Fruit fly (Drosophila melanogaster) whole organism, embryonic: Measurements from ENCODE around the gene Neto.
A peak's percentile ranks its signal among the peaks of the same experiment; 100 is the strongest.

Source experiments
- C15 ChIP-seq: fragments of 200-800 bp; sonication (Bioruptor generic); IDR thresholded peaks from 3 replicates; pipeline ENCODE4 v1.3.6; 2022; ENCODE audit warnings: missing biosample characterization, missing genetic modification characterization
- CG10959 ChIP-seq: fragments of 200-800 bp; sonication (Bioruptor generic); IDR thresholded peaks from 2 replicates; pipeline ENCODE4 v1.3.6; 2022; ENCODE audit warnings: missing biosample characterization, missing genetic modification characterization
- CG11093 ChIP-seq: fragments of 200-800 bp; sonication (Bioruptor generic); IDR thresholded peaks from 3 replicates; pipeline ENCODE4 v1.3.6; 2022; ENCODE audit warnings: missing biosample characterization, missing genetic modification characterization
- CG11398 ChIP-seq: fragments of 200-800 bp; sonication (Bioruptor generic); optimal IDR thresholded peaks from 2 replicates; lab custom pipeline; 2016; ENCODE audit warnings: missing biosample characterization, missing genetic modification characterization
- CG12659 ChIP-seq: fragments of 200-800 bp; sonication (Bioruptor generic); optimal IDR thresholded peaks from 3 replicates; lab custom pipeline; 2017; ENCODE audit warnings: mild to moderate bottlenecking, missing biosample characterization, missing genetic modification reagents, missing genetic modification characterization
- CG14710 ChIP-seq: fragments of 200-800 bp; sonication (Bioruptor generic); optimal IDR thresholded peaks from 3 replicates; lab custom pipeline; 2019; ENCODE audit warnings: missing biosample characterization, mild to moderate bottlenecking, missing genetic modification characterization, moderate library complexity
- CG16863 ChIP-seq: fragments of 200-800 bp; sonication (Bioruptor generic); optimal IDR thresholded peaks from 3 replicates; lab custom pipeline; 2016; ENCODE audit warnings: missing biosample characterization, missing genetic modification characterization
- CG17612 ChIP-seq: fragments of 200-800 bp; sonication (Bioruptor generic); IDR thresholded peaks from 2 replicates; pipeline ENCODE4 v1.3.6; 2022; ENCODE audit warnings: missing biosample characterization, missing genetic modification characterization
- CG17802 ChIP-seq: fragments of 200-800 bp; sonication (Bioruptor generic); optimal IDR thresholded peaks from 2 replicates; lab custom pipeline; 2018; ENCODE audit warnings: missing biosample characterization, mild to moderate bottlenecking, missing genetic modification characterization, moderate library complexity
- CG18619 ChIP-seq: fragments of 200-800 bp; sonication (Bioruptor generic); optimal IDR thresholded peaks from 3 replicates; lab custom pipeline; 2017; ENCODE audit warnings: missing biosample characterization, mild to moderate bottlenecking, missing genetic modification characterization
- CG2116 ChIP-seq: fragments of 200-800 bp; sonication (Bioruptor generic); optimal IDR thresholded peaks from 3 replicates; lab custom pipeline; 2018; ENCODE audit warnings: missing biosample characterization, mild to moderate bottlenecking, missing genetic modification characterization
- CG3163 ChIP-seq: fragments of 200-800 bp; sonication (Bioruptor generic); optimal IDR thresholded peaks from 3 replicates; lab custom pipeline; 2016; ENCODE audit warnings: missing biosample characterization, missing genetic modification characterization
- CG32772 ChIP-seq: fragments of 200-800 bp; sonication (Bioruptor generic); IDR thresholded peaks from 2 replicates; pipeline ENCODE4 v1.3.6; 2022; ENCODE audit warnings: missing biosample characterization, missing genetic modification characterization
- CG3726 ChIP-seq: fragments of 200-800 bp; sonication (Bioruptor generic); IDR thresholded peaks from 3 replicates; pipeline ENCODE4, ENCODE4 v1.3.6; 2022; ENCODE audit warnings: missing biosample characterization, missing genetic modification characterization
- CG4404 ChIP-seq: fragments of 200-800 bp; sonication (Bioruptor generic); IDR thresholded peaks from 2 replicates; pipeline ENCODE4 v1.3.6; 2022; ENCODE audit warnings: missing biosample characterization, missing genetic modification characterization
- CG4854 ChIP-seq: fragments of 200-800 bp; sonication (Bioruptor generic); optimal IDR thresholded peaks from 2 replicates; lab custom pipeline; 2016; ENCODE audit warnings: missing biosample characterization, missing genetic modification characterization, inconsistent platforms
- CG5953 ChIP-seq: fragments of 200-800 bp; sonication (Bioruptor generic); IDR thresholded peaks from 2 replicates; pipeline ENCODE4 v1.3.6; 2022; ENCODE audit warnings: missing biosample characterization, missing genetic modification characterization
- CG6854 ChIP-seq: fragments of 200-800 bp; sonication (Bioruptor generic); optimal IDR thresholded peaks from 3 replicates; lab custom pipeline; 2017; ENCODE audit warnings: missing biosample characterization, mild to moderate bottlenecking, missing genetic modification characterization
- CG9437 ChIP-seq: fragments of 200-800 bp; sonication (Bioruptor generic); optimal IDR thresholded peaks from 2 replicates; lab custom pipeline; 2018; ENCODE audit warnings: missing biosample characterization, mild to moderate bottlenecking, missing genetic modification characterization
- CG9797 ChIP-seq: fragments of 200-800 bp; sonication (Bioruptor generic); optimal IDR thresholded peaks from 3 replicates; lab custom pipeline; 2018; ENCODE audit warnings: missing biosample characterization, mild to moderate bottlenecking, missing genetic modification characterization
- CG9817 ChIP-seq: fragments of 200-800 bp; sonication (Bioruptor generic); optimal IDR thresholded peaks from 2 replicates; lab custom pipeline; 2018; ENCODE audit warnings: missing biosample characterization, mild to moderate bottlenecking, missing genetic modification characterization, moderate library complexity
- Dp ChIP-seq: fragments of 200-800 bp; sonication (Bioruptor generic); optimal IDR thresholded peaks from 2 replicates; lab custom pipeline; 2018; ENCODE audit warnings: missing biosample characterization, mild to moderate bottlenecking, missing genetic modification characterization, moderate library complexity
- Dref ChIP-seq: fragments of 200-800 bp; sonication (Bioruptor generic); IDR thresholded peaks from 2 replicates; pipeline ENCODE4 v1.3.6; 2022; ENCODE audit warnings: missing biosample characterization, missing genetic modification characterization
- Eip74EF ChIP-seq, 2 experiments: fragments of 200-800 bp in 1 of 2; fragments of >200 bp in 1 of 2; sonication (Bioruptor generic) in 1 of 2; optimal IDR thresholded peaks; 2 replicates each; lab custom pipeline; 2017 to 2019; ENCODE audit warnings: missing biosample characterization in 2 of 2, missing genetic modification characterization in 2 of 2, mild to moderate bottlenecking in 1 of 2, moderate library complexity in 1 of 2
- HLH3B ChIP-seq: fragments of 200-800 bp; sonication (Bioruptor generic); IDR thresholded peaks from 2 replicates; pipeline ENCODE4 v1.3.6; 2022; ENCODE audit warnings: missing biosample characterization, missing genetic modification characterization
- Hey ChIP-seq: fragments of 200-800 bp; sonication (Bioruptor generic); optimal IDR thresholded peaks from 3 replicates; lab custom pipeline; 2018; ENCODE audit warnings: missing biosample characterization, mild to moderate bottlenecking, missing genetic modification characterization
- MTF-1 ChIP-seq: fragments of 200-800 bp; sonication (Bioruptor generic); optimal IDR thresholded peaks from 2 replicates; lab custom pipeline; 2018; ENCODE audit warnings: missing biosample characterization, mild to moderate bottlenecking, missing genetic modification characterization, borderline replicate concordance
- NfI ChIP-seq: fragments of 200-800 bp; sonication (Bioruptor generic); optimal IDR thresholded peaks from 3 replicates; lab custom pipeline; 2018; ENCODE audit warnings: missing biosample characterization, mild to moderate bottlenecking, missing genetic modification characterization, moderate library complexity
- Rx ChIP-seq: fragments of 200-800 bp; sonication (Bioruptor generic); IDR thresholded peaks from 2 replicates; pipeline ENCODE4 v1.3.6; 2022; ENCODE audit warnings: missing biosample characterization, missing genetic modification characterization
- Trl ChIP-seq, 3 experiments: fragments of >200 bp in 2 of 3; fragments of 200-800 bp in 1 of 3; sonication (Bioruptor generic) in 1 of 3; optimal IDR thresholded peaks; 2 replicates in 1 of 3; 3 replicates in 2 of 3; lab custom pipeline; 2016 to 2017; ENCODE audit warnings: missing biosample characterization in 1 of 3, missing genetic modification characterization in 1 of 3
- Usf ChIP-seq: fragments of 200-800 bp; sonication (Bioruptor generic); optimal IDR thresholded peaks from 2 replicates; lab custom pipeline; 2017; ENCODE audit warnings: missing genotype, missing biosample characterization, missing genetic modification characterization
- YL-1 ChIP-seq: fragments of 200-800 bp; sonication (Bioruptor generic); optimal IDR thresholded peaks from 3 replicates; lab custom pipeline; 2017; ENCODE audit warnings: missing biosample characterization, mild to moderate bottlenecking, missing genetic modification characterization
- cad ChIP-seq: fragments of >200 bp; optimal IDR thresholded peaks from 2 replicates; lab custom pipeline; 2017; ENCODE audit warnings: missing biosample characterization, missing genetic modification characterization
- cas ChIP-seq: fragments of 200-800 bp; sonication (Bioruptor generic); IDR thresholded peaks from 2 replicates; pipeline ENCODE4 v1.3.6; 2022; ENCODE audit warnings: missing biosample characterization, missing genetic modification characterization
- cwo ChIP-seq: fragments of 200-800 bp; sonication (Bioruptor generic); optimal IDR thresholded peaks from 3 replicates; lab custom pipeline; 2017; ENCODE audit warnings: missing biosample characterization, missing genetic modification characterization, mild to moderate bottlenecking, moderate library complexity, missing genetic modification reagents
- dysf ChIP-seq: fragments of 200-800 bp; sonication (Bioruptor generic); IDR thresholded peaks from 3 replicates; pipeline ENCODE4 v1.3.6; 2022; ENCODE audit warnings: missing biosample characterization, missing genetic modification characterization
- en ChIP-seq: fragments of 200-800 bp; sonication (Bioruptor generic); optimal IDR thresholded peaks from 2 replicates; lab custom pipeline; 2016; ENCODE audit warnings: missing biosample characterization, missing genetic modification characterization
- eve ChIP-seq, 2 experiments: fragments of >200 bp; optimal IDR thresholded peaks; 2 replicates each; lab custom pipeline; 2017; ENCODE audit warnings: missing biosample characterization in 2 of 2, missing genetic modification characterization in 2 of 2
- eyg ChIP-seq: fragments of 200-800 bp; sonication (Bioruptor generic); optimal IDR thresholded peaks from 3 replicates; lab custom pipeline; 2016; ENCODE audit warnings: missing biosample characterization, missing genetic modification characterization
- fu2 ChIP-seq: fragments of 200-800 bp; sonication (Bioruptor generic); optimal IDR thresholded peaks from 2 replicates; lab custom pipeline; 2016; ENCODE audit warnings: missing biosample characterization, missing genetic modification characterization
- grau ChIP-seq: fragments of 200-800 bp; optimal IDR thresholded peaks from 3 replicates; lab custom pipeline; 2019; ENCODE audit warnings: missing biosample characterization, mild to moderate bottlenecking, missing genetic modification characterization, moderate library complexity
- ham ChIP-seq: fragments of 200-800 bp; sonication (Bioruptor generic); IDR thresholded peaks from 2 replicates; pipeline ENCODE4 v1.3.6; 2022; ENCODE audit warnings: missing biosample characterization, missing genetic modification characterization
- maf-S ChIP-seq: fragments of 200-800 bp; sonication (Bioruptor generic); optimal IDR thresholded peaks from 2 replicates; lab custom pipeline; 2016; ENCODE audit warnings: missing biosample characterization, missing genetic modification characterization
- shn ChIP-seq: fragments of 200-800 bp; sonication (Bioruptor generic); optimal IDR thresholded peaks from 3 replicates; lab custom pipeline; 2016; ENCODE audit warnings: missing biosample characterization, missing genetic modification characterization
- slou ChIP-seq: fragments of 200-800 bp; sonication (Bioruptor generic); optimal IDR thresholded peaks from 3 replicates; lab custom pipeline; 2016; ENCODE audit warnings: missing biosample characterization, missing genetic modification characterization
- sr ChIP-seq: fragments of 200-800 bp; sonication (Bioruptor generic); IDR thresholded peaks from 3 replicates; pipeline ENCODE4 v1.3.6; 2022; ENCODE audit warnings: missing biosample characterization, missing genetic modification characterization
- tap ChIP-seq: fragments of 200-800 bp; optimal IDR thresholded peaks from 3 replicates; lab custom pipeline; 2019; ENCODE audit warnings: missing biosample characterization, mild to moderate bottlenecking, missing genetic modification characterization, moderate library complexity
- tgo ChIP-seq: fragments of 200-800 bp; sonication (Bioruptor generic); IDR thresholded peaks from 3 replicates; pipeline ENCODE4 v1.3.6; 2022; ENCODE audit warnings: missing biosample characterization, missing genetic modification characterization
- tin ChIP-seq: fragments of 200-800 bp; sonication (Bioruptor generic); optimal IDR thresholded peaks from 3 replicates; lab custom pipeline; 2016; ENCODE audit warnings: missing biosample characterization, missing genetic modification characterization
- wek ChIP-seq: fragments of 200-800 bp; sonication (Bioruptor generic); optimal IDR thresholded peaks from 3 replicates; lab custom pipeline; 2018; ENCODE audit warnings: missing biosample characterization, mild to moderate bottlenecking, missing genetic modification characterization, moderate library complexity
- wor ChIP-seq: fragments of 200-800 bp; sonication (Bioruptor generic); IDR thresholded peaks from 2 replicates; pipeline ENCODE4 v1.3.6; 2022; ENCODE audit warnings: missing biosample characterization, missing genetic modification characterization

Gene Neto

DNA sequence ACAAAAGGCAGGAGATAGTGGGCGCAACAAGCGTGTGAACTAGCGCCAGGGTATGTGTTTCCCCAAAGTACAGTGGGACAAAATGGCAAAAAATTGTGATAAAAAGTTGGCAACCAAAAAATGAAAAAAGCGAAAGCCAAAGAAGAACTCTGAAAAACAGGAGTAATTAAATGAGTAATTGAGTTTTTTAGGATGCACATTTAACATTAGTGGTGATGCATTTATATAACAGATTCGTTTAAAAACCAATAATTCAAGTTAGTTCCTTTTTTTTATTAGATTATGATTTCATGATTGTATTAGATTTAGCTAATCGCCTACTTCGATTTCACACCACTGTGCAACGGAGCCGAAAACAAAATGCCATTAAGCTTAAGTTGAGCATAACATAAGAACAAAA lies 126.7 kb downstream of the Neto start (continued):
- TF ChIP-seq CG11093 (GFP tag; lab: Robert Waterston, UW), result no peak
- peak; percentile 22 for TF ChIP-seq tap
- peak; percentile 45 for TF ChIP-seq NfI
- no peak for TF ChIP-seq eyg
- TF ChIP-seq CG14710 (tag; lab: Kevin White, UChicago), result peak; percentile 58
- peak; percentile 45 for TF ChIP-seq CG9437 (GFP tag; lab: Kevin White, UChicago)
- TF ChIP-seq CG10959 (GFP tag; lab: Robert Waterston, UW), result no peak
- TF ChIP-seq ham (GFP tag; lab: Robert Waterston, UW), result no peak
- peak; percentile 10 for TF ChIP-seq CG9817
- peak; percentile 28 for TF ChIP-seq en (GFP tag; lab: Kevin White, UChicago)
- no peak for TF ChIP-seq Dref
- TF ChIP-seq CG3163, result peak; percentile 3
- no peak for TF ChIP-seq Usf (GFP tag; lab: Kevin White, UChicago)
- no peak for TF ChIP-seq cad (GFP tag; lab: Kevin White, UChicago)
- TF ChIP-seq maf-S (GFP tag; lab: Kevin White, UChicago), result peak; percentile 8
- TF ChIP-seq shn (GFP tag; lab: Kevin White, UChicago), result peak; percentile 6
- no peak for TF ChIP-seq CG32772
- TF ChIP-seq CG2116, result no peak
- TF ChIP-seq cwo, result peak; percentile 24
- TF ChIP-seq C15 (GFP tag; lab: Robert Waterston, UW), result no peak
- no peak for TF ChIP-seq sr
- TF ChIP-seq CG6854, result no peak
- no peak for TF ChIP-seq CG4854 (GFP tag; lab: Kevin White, UChicago)
- TF ChIP-seq CG17612 (GFP tag; lab: Robert Waterston, UW), result no peak
- TF ChIP-seq CG16863 (GFP tag; lab: Kevin White, UChicago), result peak; percentile 51
- TF ChIP-seq CG9797 (GFP tag; lab: Kevin White, UChicago), result no peak
- TF ChIP-seq CG18619 (GFP tag; lab: Kevin White, UChicago), result peak; percentile 49
- TF ChIP-seq Dp, result no peak
- TF ChIP-seq CG4404, result no peak
- peak; percentile 44; the same call in 2 of the 3 replicates for TF ChIP-seq tgo (GFP tag; lab: Robert Waterston, UW)
- peak; percentile 59 for TF ChIP-seq dysf (GFP tag; lab: Robert Waterston, UW)
- TF ChIP-seq HLH3B, result 0 out of 2 replicates have a peak, but pooled peaks have one; percentile 27
- TF ChIP-seq tin (GFP tag; lab: Kevin White, UChicago), result peak; percentile 42
- TF ChIP-seq slou (GFP tag; lab: Kevin White, UChicago), result no peak
- TF ChIP-seq CG11398 (GFP tag; lab: Kevin White, UChicago), result no peak
- TF ChIP-seq eve (GFP tag; optimal IDR thresholded peaks at IDR 0.05; lab: Kevin White, UChicago), result peak in 1 of 2 experiments; percentile 76
- no peak for TF ChIP-seq CG17802 (tag; lab: Kevin White, UChicago)
- no peak for TF ChIP-seq CG5953 (GFP tag; lab: Robert Waterston, UW)
- no peak for TF ChIP-seq wek (GFP tag; lab: Kevin White, UChicago)
- TF ChIP-seq fu2 (GFP tag; lab: Kevin White, UChicago), result peak; percentile 13
- no peak for TF ChIP-seq CG3726 (GFP tag; lab: Robert Waterston, UW)
- TF ChIP-seq MTF-1 (GFP tag; lab: Kevin White, UChicago), result no peak
- no peak for TF ChIP-seq Hey (tag; lab: Kevin White, UChicago)
- TF ChIP-seq Rx (GFP tag; lab: Robert Waterston, UW), result no peak
- TF ChIP-seq grau (tag; lab: Kevin White, UChicago), result peak; percentile 71
- TF ChIP-seq Eip74EF (GFP tag; optimal IDR thresholded peaks at IDR 0.05; lab: Kevin White, UChicago), result peak in 1 of 2 experiments; percentile 35
- TF ChIP-seq Trl (optimal IDR thresholded peaks at IDR 0.05; lab: Kevin White, UChicago), result no peak
- TF ChIP-seq Trl (GFP tag; optimal IDR thresholded peaks at IDR 0.05; lab: Kevin White, UChicago), result peak; percentile 54
- TF ChIP-seq CG12659 (GFP tag; lab: Kevin White, UChicago), result peak; percentile 18
- TF ChIP-seq cas, result no peak
- TF ChIP-seq YL-1 (GFP tag; lab: Kevin White, UChicago), result no peak
- TF ChIP-seq wor, result peak; percentile 35
